Worm (Caenorhabditis elegans) whole organism, early embryonic: ENCODE measurements around the gene cct-3.

Experiments used
- F13C5.2 ChIP-seq: sonication (generic microtip); optimal IDR thresholded peaks from 2 replicates; lab custom pipeline; 2017; ENCODE audit warnings: mild to moderate bottlenecking, missing genetic modification characterization, inconsistent platforms, missing compliant biosample characterization
- aly-1 ChIP-seq: sonication (generic microtip); optimal IDR thresholded peaks from 2 replicates; lab custom pipeline; 2016; ENCODE audit warnings: missing genetic modification characterization, missing compliant biosample characterization
- ama-1 ChIP-seq: fragments of 150-350 bp; optimal IDR thresholded peaks from 2 replicates; lab custom pipeline; 2014
- ets-7 ChIP-seq: sonication (generic microtip); optimal IDR thresholded peaks from 2 replicates; lab custom pipeline; 2016; ENCODE audit warnings: missing genotype, missing genetic modification characterization, missing compliant biosample characterization
- hmbx-1 ChIP-seq: sonication (generic microtip); optimal IDR thresholded peaks from 2 replicates; lab custom pipeline; 2016; ENCODE audit warnings: mild to moderate bottlenecking, missing genetic modification characterization, missing compliant biosample characterization
- pes-1 ChIP-seq: fragments of 200-800 bp; sonication (Bioruptor generic); IDR thresholded peaks from 2 replicates; pipeline ENCODE4 v1.3.6; 2022; ENCODE audit warnings: missing genetic modification reagents, missing genetic modification characterization, missing compliant biosample characterization
- tbx-11 ChIP-seq: fragments of 200-800 bp; sonication (Bioruptor generic); IDR thresholded peaks from 2 replicates; pipeline ENCODE4 v1.3.6; 2022; ENCODE audit warnings: missing genetic modification characterization, missing compliant biosample characterization

DNA sequence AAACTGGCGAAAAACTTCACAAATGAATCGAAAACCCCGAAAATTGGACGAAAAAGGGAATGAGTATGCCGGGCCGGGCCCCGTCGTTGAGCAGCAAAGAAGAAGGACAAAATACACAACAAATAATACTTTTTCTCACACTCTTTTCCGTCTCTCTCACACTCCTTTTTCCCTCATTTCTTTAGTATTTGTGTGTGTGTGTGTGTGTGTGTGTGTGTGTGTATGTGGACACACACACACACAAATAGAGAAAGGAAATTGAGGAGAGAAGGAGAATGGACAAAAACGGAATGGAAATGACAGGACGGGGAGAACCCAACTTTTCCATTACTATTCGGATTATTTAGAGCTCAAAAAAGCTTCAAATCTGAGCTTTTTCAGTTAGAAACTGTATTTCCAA is 37.8 kb upstream of the cct-3 start:
- TF ChIP-seq ama-1 (lab: Kevin White, UChicago) (no peak), tbx-11 (GFP tag; lab: Robert Waterston, UW) (no peak), hmbx-1 (tag; lab: Kevin White, UChicago) (no peak), pes-1 (GFP tag; lab: Robert Waterston, UW) (no peak), ets-7 (tag; lab: Kevin White, UChicago) (no peak), F13C5.2 (tag; lab: Kevin White, UChicago) (peak; percentile 1), aly-1 (tag; lab: Kevin White, UChicago) (no peak)
